Worm (Caenorhabditis elegans) whole organism, L4 larva: Measurements from ENCODE around the gene nkat-1.

Experiments used
- aly-2 ChIP-seq: sonication (generic microtip); optimal IDR thresholded peaks from 2 replicates; lab custom pipeline; 2018; ENCODE audit warnings: missing biosample characterization, missing genetic modification characterization
- daf-12 ChIP-seq: fragments of 150-350 bp; optimal IDR thresholded peaks from 2 replicates; lab custom pipeline; 2014; ENCODE audit warnings: missing biosample characterization, missing genetic modification reagents, missing genetic modification characterization
- dmd-8 ChIP-seq: fragments of 200-800 bp; sonication (Bioruptor generic); IDR thresholded peaks from 2 replicates; pipeline ENCODE4 v1.3.6; 2022; ENCODE audit warnings: missing genetic modification characterization, missing compliant biosample characterization
- dpl-1 ChIP-seq: fragments of 150-350 bp; optimal IDR thresholded peaks from 2 replicates; lab custom pipeline; 2014; ENCODE audit warnings: missing biosample characterization, missing genetic modification reagents, missing genetic modification characterization
- fkh-10 ChIP-seq: fragments of 150-350 bp; optimal IDR thresholded peaks from 2 replicates; lab custom pipeline; 2014; ENCODE audit warnings: missing biosample characterization, missing genetic modification reagents, missing genetic modification characterization
- hlh-30 ChIP-seq: sonication (generic microtip); optimal IDR thresholded peaks from 2 replicates; lab custom pipeline; 2017; ENCODE audit warnings: antibody characterized with exemption, mild to moderate bottlenecking, missing genetic modification characterization, missing compliant biosample characterization; ENCODE audit not compliant: insufficient read depth
- lin-15B ChIP-seq: fragments of 150-350 bp; sonication (generic microtip); optimal IDR thresholded peaks from 3 replicates; lab custom pipeline; 2014; ENCODE audit warnings: missing biosample characterization, missing genetic modification characterization
- nhr-6 ChIP-seq: fragments of 150-350 bp; optimal IDR thresholded peaks from 2 replicates; lab custom pipeline; 2014; ENCODE audit warnings: missing biosample characterization, missing genetic modification characterization
- spr-1 ChIP-seq: sonication (generic microtip); optimal IDR thresholded peaks from 2 replicates; lab custom pipeline; 2016; ENCODE audit warnings: mild to moderate bottlenecking, missing genetic modification characterization, missing compliant biosample characterization
- unc-62 ChIP-seq, 3 experiments: fragments of 150-350 bp in 1 of 3; sonication (generic microtip); optimal IDR thresholded peaks in 2 of 3; peaks in 1 of 3; 1 replicate in 1 of 3; 2 replicates in 2 of 3; lab custom pipeline; 2014 to 2017; ENCODE audit warnings: missing biosample characterization in 3 of 3, missing genetic modification characterization in 3 of 3, missing genetic modification reagents in 3 of 3, missing genotype in 1 of 3
- vab-7 ChIP-seq: fragments of 200-800 bp; sonication (Bioruptor generic); IDR thresholded peaks from 2 replicates; pipeline ENCODE4 v1.3.6; 2022; ENCODE audit warnings: missing genetic modification reagents, missing genetic modification characterization, missing compliant biosample characterization

- TF ChIP-seq spr-1 (tag; lab: Kevin White, UChicago), result no peak
- TF ChIP-seq nhr-6 (tag; lab: Kevin White, UChicago), result no peak
- no peak for TF ChIP-seq aly-2
- no peak for TF ChIP-seq vab-7 (GFP tag; lab: Robert Waterston, UW)
- no peak for TF ChIP-seq dpl-1 (GFP tag; lab: Kevin White, UChicago)
- TF ChIP-seq dmd-8 (GFP tag; lab: Robert Waterston, UW), result no peak
- no peak for TF ChIP-seq unc-62 (GFP tag; optimal IDR thresholded peaks at IDR 0.05 in 1 of 2; lab: Kevin White, UChicago)
- no peak for TF ChIP-seq unc-62 (tag; optimal IDR thresholded peaks at IDR 0.05; lab: Kevin White, UChicago)
- TF ChIP-seq daf-12 (tag; lab: Kevin White, UChicago), result no peak
- TF ChIP-seq fkh-10, result no peak
- TF ChIP-seq hlh-30 (tag; lab: Kevin White, UChicago), result no peak
- TF ChIP-seq lin-15B, result no peak
These were observed 40.2 kb upstream of the nkat-1 start, which contains the start of gene C37E2.3 for ce11 chrX:14180151-14180550.
